Worm (Caenorhabditis elegans): ENCODE results near the gene F54E4.3.

The F54E4.3 gene

ce11 chrX:14659454-14659853, 23.2 kb upstream of the F54E4.3 start:
- TF ChIP-seq med-1 (GFP tag; optimal IDR thresholded peaks at IDR 0.05; ENCODE audit: insufficient read depth) (no peak), ztf-29 (GFP tag; IDR thresholded peaks at IDR 0.05) (no peak), T22C8.4 (GFP tag; IDR thresholded peaks at IDR 0.05) (no peak), ref-1 (GFP tag; conservative IDR thresholded peaks at IDR 0.05) (no peak), flt-1 (GFP tag; IDR thresholded peaks at IDR 0.05) (no peak), tab-1 (GFP tag; IDR thresholded peaks at IDR 0.05) (no peak), cog-1 (tag; optimal IDR thresholded peaks at IDR 0.05) (no peak), ztf-23 (GFP tag; IDR thresholded peaks at IDR 0.05) (no peak), klf-2 (GFP tag; conservative IDR thresholded peaks at IDR 0.05) (no peak)

ce11 chrX:14657445-14657844, 21.2 kb upstream of the F54E4.3 start:
- TF ChIP-seq tab-1 (GFP tag; IDR thresholded peaks at IDR 0.05) (no peak), klf-2 (GFP tag; conservative IDR thresholded peaks at IDR 0.05) (no peak), ztf-23 (GFP tag; IDR thresholded peaks at IDR 0.05) (no peak), flt-1 (GFP tag; IDR thresholded peaks at IDR 0.05) (no peak), T22C8.4 (GFP tag; IDR thresholded peaks at IDR 0.05) (no peak), cog-1 (tag; optimal IDR thresholded peaks at IDR 0.05) (no peak)

DNA sequence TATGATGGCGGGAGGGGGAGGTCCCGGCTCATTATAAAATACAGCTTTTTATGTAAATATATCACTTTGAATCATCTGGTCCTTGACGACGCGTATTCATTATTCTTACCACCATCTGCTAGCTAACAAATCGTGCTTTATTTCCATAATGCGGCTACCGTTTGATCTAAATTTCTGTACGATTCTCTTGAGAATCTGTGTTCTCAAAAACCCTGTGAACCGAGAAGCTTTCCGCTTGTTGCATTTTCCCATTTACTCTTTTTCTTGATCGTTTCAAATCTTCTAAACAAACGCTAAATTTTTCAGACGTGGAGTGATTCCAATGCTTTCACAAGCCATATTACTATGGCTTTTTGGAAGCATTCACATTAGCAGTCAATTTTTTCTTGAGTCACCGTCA, 18.4 kb upstream of the F54E4.3 start, which contains the start of gene syg-2:
TSS of gene syg-2 (plus strand) at position 301 of the 400 bp plus-strand sequence.
- TF ChIP-seq T22C8.4 (GFP tag; IDR thresholded peaks at IDR 0.05) (no peak), med-1 (GFP tag; optimal IDR thresholded peaks at IDR 0.05; ENCODE audit: insufficient read depth) (no peak), tab-1 (GFP tag; IDR thresholded peaks at IDR 0.05) (no peak), flt-1 (GFP tag; IDR thresholded peaks at IDR 0.05) (no peak), ztf-23 (GFP tag; IDR thresholded peaks at IDR 0.05) (no peak), ref-1 (GFP tag; conservative IDR thresholded peaks at IDR 0.05) (no peak), cog-1 (tag; optimal IDR thresholded peaks at IDR 0.05) (no peak), klf-2 (GFP tag; conservative IDR thresholded peaks at IDR 0.05) (no peak), ztf-29 (GFP tag; IDR thresholded peaks at IDR 0.05) (no peak)

DNA sequence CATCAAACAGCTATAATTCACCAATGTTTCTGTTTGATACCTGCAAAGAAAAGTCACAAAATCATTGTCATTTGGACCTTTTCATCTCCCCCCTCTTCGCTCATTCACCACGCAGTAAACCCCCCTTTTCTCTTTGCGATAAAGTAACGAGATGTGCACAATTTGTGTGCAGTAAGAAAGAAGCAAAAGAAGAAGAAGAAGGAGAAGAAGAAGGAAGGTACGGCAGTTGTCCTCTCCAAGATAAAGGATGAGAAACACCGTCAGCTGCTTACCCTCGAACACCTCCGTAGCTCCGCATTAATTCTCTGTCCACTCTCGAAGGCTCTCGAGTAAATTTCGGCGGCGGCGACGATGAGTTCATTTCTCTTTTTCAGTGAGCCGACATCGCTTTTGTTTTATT, 17.3 kb upstream of the F54E4.3 start:
- TF ChIP-seq med-1 (GFP tag; optimal IDR thresholded peaks at IDR 0.05; ENCODE audit: insufficient read depth) (no peak), flt-1 (GFP tag; IDR thresholded peaks at IDR 0.05) (no peak), cog-1 (tag; optimal IDR thresholded peaks at IDR 0.05) (no peak), ztf-23 (GFP tag; IDR thresholded peaks at IDR 0.05) (no peak), ztf-29 (GFP tag; IDR thresholded peaks at IDR 0.05) (no peak), klf-2 (GFP tag; conservative IDR thresholded peaks at IDR 0.05) (no peak), T22C8.4 (GFP tag; IDR thresholded peaks at IDR 0.05) (no peak), tab-1 (GFP tag; IDR thresholded peaks at IDR 0.05) (no peak), ref-1 (GFP tag; conservative IDR thresholded peaks at IDR 0.05) (no peak)

DNA sequence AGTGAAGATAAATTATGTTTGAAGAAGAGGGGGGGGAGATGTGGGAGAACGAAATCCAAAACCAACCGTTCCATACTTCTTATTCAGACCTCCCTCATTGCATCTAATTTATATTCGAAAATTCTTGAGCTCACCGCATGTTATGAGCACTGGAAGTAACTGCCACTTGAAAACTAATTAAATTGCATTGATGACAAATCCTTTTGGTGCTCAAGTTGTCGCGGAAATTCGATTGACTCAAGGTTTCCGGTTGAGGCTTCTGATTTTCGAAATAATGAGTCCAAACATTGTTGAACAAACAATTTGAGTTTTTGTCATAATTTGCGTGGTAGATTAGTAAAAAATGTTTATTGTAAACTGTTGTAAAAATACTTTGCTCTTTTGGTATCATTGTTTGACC, 15.8 kb upstream of the F54E4.3 start:
- no peak for TF ChIP-seq cog-1 (tag; optimal IDR thresholded peaks at IDR 0.05)
- no peak for TF ChIP-seq med-1 (GFP tag; optimal IDR thresholded peaks at IDR 0.05; ENCODE audit: insufficient read depth)
- TF ChIP-seq ztf-23 (GFP tag; IDR thresholded peaks at IDR 0.05): no peak
- TF ChIP-seq ref-1 (GFP tag; conservative IDR thresholded peaks at IDR 0.05): no peak
- no peak for TF ChIP-seq tab-1 (GFP tag; IDR thresholded peaks at IDR 0.05)
- TF ChIP-seq flt-1 (GFP tag; IDR thresholded peaks at IDR 0.05): no peak
- no peak for TF ChIP-seq T22C8.4 (GFP tag; IDR thresholded peaks at IDR 0.05)
- no peak for TF ChIP-seq klf-2 (GFP tag; conservative IDR thresholded peaks at IDR 0.05)
- TF ChIP-seq ztf-29 (GFP tag; IDR thresholded peaks at IDR 0.05): no peak

ce11 chrX:14649224-14649623, 13.0 kb upstream of the F54E4.3 start:
- TF ChIP-seq ztf-23 (GFP tag; IDR thresholded peaks at IDR 0.05) (no peak), ref-1 (GFP tag; conservative IDR thresholded peaks at IDR 0.05) (no peak), cog-1 (tag; optimal IDR thresholded peaks at IDR 0.05) (no peak), tab-1 (GFP tag; IDR thresholded peaks at IDR 0.05) (no peak), klf-2 (GFP tag; conservative IDR thresholded peaks at IDR 0.05) (no peak), flt-1 (GFP tag; IDR thresholded peaks at IDR 0.05) (no peak)

DNA sequence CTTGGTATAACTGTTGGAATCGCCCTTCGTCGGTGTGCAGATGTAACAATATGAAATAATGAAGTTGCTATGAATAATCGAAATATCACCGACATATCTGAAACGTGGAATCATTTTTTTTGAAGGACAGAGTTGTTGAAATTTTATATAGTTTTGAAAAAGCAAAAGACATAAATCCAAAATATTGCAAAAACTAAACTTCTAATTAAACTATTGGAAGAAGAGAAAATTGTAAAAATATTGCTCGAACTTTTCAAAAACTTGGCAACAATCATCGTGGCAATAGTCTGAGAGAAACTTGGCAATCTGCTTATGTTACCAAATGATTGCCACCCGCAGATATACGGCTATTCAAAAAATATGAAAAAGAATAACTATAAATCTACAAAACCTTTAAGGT, 9.2 kb upstream of the F54E4.3 start, which contains the start of gene F54E4.4:
TSS of gene F54E4.4 (minus strand) at position 101 of the 400 bp plus-strand sequence.
- TF ChIP-seq ztf-29 (GFP tag; IDR thresholded peaks at IDR 0.05) (no peak), flt-1 (GFP tag; IDR thresholded peaks at IDR 0.05) (no peak), med-1 (GFP tag; optimal IDR thresholded peaks at IDR 0.05; ENCODE audit: insufficient read depth) (no peak), T22C8.4 (GFP tag; IDR thresholded peaks at IDR 0.05) (no peak), klf-2 (GFP tag; conservative IDR thresholded peaks at IDR 0.05) (no peak), cog-1 (tag; optimal IDR thresholded peaks at IDR 0.05) (no peak), tab-1 (GFP tag; IDR thresholded peaks at IDR 0.05) (no peak), ztf-23 (GFP tag; IDR thresholded peaks at IDR 0.05) (no peak), ref-1 (GFP tag; conservative IDR thresholded peaks at IDR 0.05) (no peak)

- TF ChIP-seq tab-1 (GFP tag; IDR thresholded peaks at IDR 0.05) (no peak), klf-2 (GFP tag; conservative IDR thresholded peaks at IDR 0.05) (no peak), med-1 (GFP tag; optimal IDR thresholded peaks at IDR 0.05; ENCODE audit: insufficient read depth) (no peak), ztf-29 (GFP tag; IDR thresholded peaks at IDR 0.05) (no peak), cog-1 (tag; optimal IDR thresholded peaks at IDR 0.05) (no peak), T22C8.4 (GFP tag; IDR thresholded peaks at IDR 0.05) (no peak), ztf-23 (GFP tag; IDR thresholded peaks at IDR 0.05) (0 out of 2 replicates have a peak, but pooled peaks have one; percentile 20)
Measured at ce11 chrX:14639941-14640340, 3.7 kb upstream of the F54E4.3 start.

DNA sequence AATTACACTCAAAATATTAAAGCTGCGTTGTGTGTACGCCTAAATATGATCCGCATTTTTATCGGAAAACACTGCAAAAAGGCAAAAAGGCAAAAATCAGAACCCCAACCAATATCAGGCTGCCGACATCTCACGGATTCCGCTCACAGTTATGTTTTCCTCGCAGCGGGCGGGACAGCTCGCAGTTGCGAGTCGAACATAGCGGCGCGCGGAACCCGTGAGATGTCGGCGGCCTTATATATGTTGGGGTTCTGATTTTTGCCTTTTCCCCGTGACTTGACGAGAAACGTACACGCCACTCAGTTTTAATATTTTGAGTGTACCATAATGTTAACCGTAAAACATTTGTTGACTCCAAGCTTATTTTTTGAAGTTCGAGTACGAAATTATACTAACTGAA, 1.2 kb upstream of the F54E4.3 start:
- TF ChIP-seq T22C8.4 (GFP tag; IDR thresholded peaks at IDR 0.05) (no peak), flt-1 (GFP tag; IDR thresholded peaks at IDR 0.05) (no peak), ztf-23 (GFP tag; IDR thresholded peaks at IDR 0.05) (no peak), ref-1 (GFP tag; conservative IDR thresholded peaks at IDR 0.05) (no peak), ztf-29 (GFP tag; IDR thresholded peaks at IDR 0.05) (no peak), med-1 (GFP tag; optimal IDR thresholded peaks at IDR 0.05; ENCODE audit: insufficient read depth) (no peak)

DNA sequence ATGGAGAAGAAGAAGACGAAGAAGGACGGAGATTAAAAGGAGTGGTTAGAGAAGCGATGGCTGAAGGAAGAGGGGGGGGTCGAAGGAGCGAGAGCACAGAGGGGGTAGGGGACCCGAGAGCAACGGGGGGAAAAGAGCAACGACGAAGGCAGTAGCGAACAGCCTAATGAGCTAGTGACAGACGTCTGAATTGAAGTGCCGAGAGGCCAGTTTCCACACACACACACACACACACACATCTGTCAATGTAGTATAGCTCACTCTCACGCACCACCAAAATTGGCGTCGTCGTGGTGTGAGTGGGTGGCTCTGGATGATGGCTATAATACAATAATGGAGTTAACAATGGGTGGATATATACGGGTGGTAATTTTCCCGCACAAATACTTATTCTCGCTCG, 491 bp upstream of the F54E4.3 start:
- peak; percentile 67 for TF ChIP-seq tab-1 (GFP tag; IDR thresholded peaks at IDR 0.05)
- no peak for TF ChIP-seq cog-1 (tag; optimal IDR thresholded peaks at IDR 0.05)
- TF ChIP-seq ref-1 (GFP tag; conservative IDR thresholded peaks at IDR 0.05): no peak
- no peak for TF ChIP-seq T22C8.4 (GFP tag; IDR thresholded peaks at IDR 0.05)
- TF ChIP-seq ztf-23 (GFP tag; IDR thresholded peaks at IDR 0.05): no peak
- no peak for TF ChIP-seq ztf-29 (GFP tag; IDR thresholded peaks at IDR 0.05)
- TF ChIP-seq flt-1 (GFP tag; IDR thresholded peaks at IDR 0.05): peak; percentile 36; the same call in 1 of the 2 replicates
- no peak for TF ChIP-seq klf-2 (GFP tag; conservative IDR thresholded peaks at IDR 0.05)
- no peak for TF ChIP-seq med-1 (GFP tag; optimal IDR thresholded peaks at IDR 0.05; ENCODE audit: insufficient read depth)
